Worm (Caenorhabditis elegans) whole organism, L4 larva: Measurements from ENCODE around the gene F42A6.1.

Source experiments
- D1046.2 ChIP-seq: fragments of 200-800 bp; sonication (Bioruptor generic); IDR thresholded peaks from 2 replicates; pipeline ENCODE4 v1.3.6; 2022; ENCODE audit warnings: missing genetic modification characterization, missing compliant biosample characterization
- T26A8.4 ChIP-seq: fragments of 200-800 bp; sonication (Bioruptor generic); IDR thresholded peaks from 2 replicates; pipeline ENCODE4 v1.3.6; 2022; ENCODE audit warnings: missing genetic modification characterization, missing compliant biosample characterization
- Y105C5A.15 ChIP-seq: fragments of 200-800 bp; sonication (Bioruptor generic); IDR thresholded peaks from 2 replicates; pipeline ENCODE4 v1.3.6; 2022; ENCODE audit warnings: missing genetic modification characterization, missing compliant biosample characterization
- Y5F2A.4 ChIP-seq: fragments of 200-800 bp; sonication (Bioruptor generic); optimal IDR thresholded peaks from 2 replicates; lab custom pipeline; 2018; ENCODE audit warnings: mild to moderate bottlenecking, missing genetic modification characterization, missing compliant biosample characterization
- ZK546.5 ChIP-seq, 2 experiments: sonication (generic microtip); optimal IDR thresholded peaks; 2 replicates each; lab custom pipeline; 2017; ENCODE audit warnings: missing biosample characterization in 2 of 2, missing genetic modification characterization in 2 of 2
- aha-1 ChIP-seq: fragments of 150-350 bp; peaks from one replicate; lab custom pipeline; 2014; ENCODE audit warnings: missing biosample characterization, missing genetic modification characterization
- ama-1 ChIP-seq: fragments of 150-350 bp; optimal IDR thresholded peaks from 2 replicates; lab custom pipeline; 2014; ENCODE audit warnings: inconsistent platforms, mixed read lengths
- arid-1 ChIP-seq: fragments of 200-800 bp; sonication (Bioruptor generic); conservative IDR thresholded peaks from 2 replicates; pipeline ENCODE4 v1.3.6; 2022; ENCODE audit warnings: missing genetic modification reagents, missing genetic modification characterization, missing compliant biosample characterization
- attf-4 ChIP-seq: sonication (generic microtip); optimal IDR thresholded peaks from 3 replicates; lab custom pipeline; 2017; ENCODE audit warnings: missing biosample characterization, missing genetic modification characterization
- ceh-32 ChIP-seq: sonication (generic microtip); optimal IDR thresholded peaks from 2 replicates; lab custom pipeline; 2016; ENCODE audit warnings: mild to moderate bottlenecking, missing genetic modification characterization, missing compliant biosample characterization; ENCODE audit not compliant: poor library complexity
- ceh-82 ChIP-seq: sonication (generic microtip); optimal IDR thresholded peaks from 2 replicates; lab custom pipeline; 2017; ENCODE audit warnings: missing biosample characterization, missing genetic modification characterization
- ces-1 ChIP-seq: fragments of 150-350 bp; sonication (generic microtip); optimal IDR thresholded peaks from 4 replicates; lab custom pipeline; 2014; ENCODE audit warnings: missing biosample characterization, missing genetic modification reagents, missing genetic modification characterization
- ctbp-1 ChIP-seq: fragments of 200-800 bp; sonication (Bioruptor generic); IDR thresholded peaks from 2 replicates; pipeline ENCODE4 v1.3.6; 2022; ENCODE audit warnings: missing genetic modification reagents, missing genetic modification characterization, missing compliant biosample characterization
- daf-16 ChIP-seq, 3 experiments: sonication (generic microtip); optimal IDR thresholded peaks; 2 replicates each; lab custom pipeline; 2016 to 2017; ENCODE audit warnings: missing genetic modification characterization in 3 of 3, missing genetic modification reagents in 3 of 3, mild to moderate bottlenecking in 2 of 3, missing compliant biosample characterization in 2 of 3, missing biosample characterization in 1 of 3, moderate library complexity in 1 of 3
- dmd-9 ChIP-seq: fragments of 200-800 bp; sonication (Bioruptor generic); IDR thresholded peaks from 2 replicates; pipeline ENCODE4 v1.3.6; 2022; ENCODE audit warnings: missing genetic modification reagents, missing genetic modification characterization, missing compliant biosample characterization
- dve-1 ChIP-seq: sonication (generic microtip); optimal IDR thresholded peaks from 2 replicates; lab custom pipeline; 2017; ENCODE audit warnings: antibody characterized with exemption, mild to moderate bottlenecking, missing genetic modification characterization, missing compliant biosample characterization; ENCODE audit not compliant: insufficient read depth
- egl-43 ChIP-seq: fragments of 200-800 bp; sonication (Bioruptor generic); IDR thresholded peaks from 2 replicates; pipeline ENCODE4 v1.3.6; 2022; ENCODE audit warnings: missing genetic modification reagents, missing genetic modification characterization, missing compliant biosample characterization
- gei-8 ChIP-seq: fragments of 200-800 bp; sonication (Bioruptor generic); optimal IDR thresholded peaks from 2 replicates; lab custom pipeline; 2018; ENCODE audit warnings: mild to moderate bottlenecking, missing genetic modification characterization, missing compliant biosample characterization
- hif-1 ChIP-seq, 2 experiments: sonication (generic microtip); optimal IDR thresholded peaks; 2 replicates each; lab custom pipeline; 2016 to 2017; ENCODE audit warnings: missing compliant biosample characterization in 2 of 2, missing genetic modification characterization in 2 of 2, missing genetic modification reagents in 2 of 2, missing genotype in 2 of 2, mild to moderate bottlenecking in 1 of 2
- hlh-30 ChIP-seq: sonication (generic microtip); optimal IDR thresholded peaks from 2 replicates; lab custom pipeline; 2017; ENCODE audit warnings: antibody characterized with exemption, mild to moderate bottlenecking, missing genetic modification characterization, missing compliant biosample characterization; ENCODE audit not compliant: insufficient read depth
- hmg-1.1 ChIP-seq: fragments of 200-800 bp; sonication (Bioruptor generic); IDR thresholded peaks from 2 replicates; pipeline ENCODE4 v1.3.6; 2022; ENCODE audit warnings: missing genetic modification reagents, missing genetic modification characterization, missing compliant biosample characterization
- lin-1 ChIP-seq: fragments of 200-800 bp; sonication (Bioruptor generic); IDR thresholded peaks from 2 replicates; pipeline ENCODE4 v1.3.6; 2022; ENCODE audit warnings: missing genetic modification reagents, missing genetic modification characterization, missing compliant biosample characterization
- lin-13 ChIP-seq: fragments of 150-350 bp; optimal IDR thresholded peaks from 2 replicates; lab custom pipeline; 2014; ENCODE audit warnings: missing biosample characterization, missing genetic modification reagents, missing genetic modification characterization
- lin-38 ChIP-seq: fragments of 200-800 bp; sonication (Bioruptor generic); IDR thresholded peaks from 2 replicates; pipeline ENCODE4 v1.3.6; 2022; ENCODE audit warnings: missing genetic modification reagents, missing genetic modification characterization, missing compliant biosample characterization
- lin-39 ChIP-seq: fragments of 150-350 bp; optimal IDR thresholded peaks from 2 replicates; lab custom pipeline; 2014; ENCODE audit warnings: missing biosample characterization, missing genetic modification reagents, missing genetic modification characterization
- lsy-2 ChIP-seq, 2 experiments: fragments of 150-350 bp in 1 of 2; sonication (generic microtip) in 1 of 2; optimal IDR thresholded peaks; 2 replicates each; lab custom pipeline; 2014 to 2017; ENCODE audit warnings: missing biosample characterization in 2 of 2, missing genetic modification characterization in 2 of 2
- madf-5 ChIP-seq, 2 experiments: fragments of 200-800 bp; sonication (Bioruptor generic); IDR thresholded peaks; 2 replicates each; pipeline ENCODE4 v1.3.6; 2022; ENCODE audit warnings: missing compliant biosample characterization in 2 of 2, missing genetic modification characterization in 2 of 2
- madf-9 ChIP-seq: fragments of 200-800 bp; sonication (Bioruptor generic); conservative IDR thresholded peaks from 2 replicates; pipeline ENCODE4 v1.3.6; 2022; ENCODE audit warnings: missing genetic modification reagents, missing genetic modification characterization, missing compliant biosample characterization
- mdt-29 ChIP-seq: fragments of 200-800 bp; sonication (Bioruptor generic); IDR thresholded peaks from 2 replicates; pipeline ENCODE4 v1.3.6; 2022; ENCODE audit warnings: missing genetic modification reagents, missing genetic modification characterization, missing compliant biosample characterization
- nhr-102 ChIP-seq: sonication (generic microtip); optimal IDR thresholded peaks from 2 replicates; lab custom pipeline; 2016; ENCODE audit warnings: mild to moderate bottlenecking, missing genetic modification characterization, moderate library complexity, missing compliant biosample characterization
- nhr-111 ChIP-seq: fragments of 200-800 bp; sonication (Bioruptor generic); optimal IDR thresholded peaks from 2 replicates; lab custom pipeline; 2018; ENCODE audit warnings: mild to moderate bottlenecking, missing genetic modification characterization, missing compliant biosample characterization
- nhr-25 ChIP-seq: sonication (generic microtip); optimal IDR thresholded peaks from 2 replicates; lab custom pipeline; 2017; ENCODE audit warnings: missing genetic modification characterization, mild to moderate bottlenecking, missing compliant biosample characterization, antibody characterized with exemption, moderate library complexity, borderline replicate concordance; ENCODE audit not compliant: insufficient read depth
- nhr-48 ChIP-seq: sonication (generic microtip); optimal IDR thresholded peaks from 2 replicates; lab custom pipeline; 2016; ENCODE audit warnings: mild to moderate bottlenecking, missing genetic modification characterization, missing compliant biosample characterization
- nhr-76 ChIP-seq: fragments of 150-350 bp; optimal IDR thresholded peaks from 2 replicates; lab custom pipeline; 2014; ENCODE audit warnings: missing biosample characterization, missing genetic modification characterization
- nhr-77 ChIP-seq: fragments of 150-350 bp; optimal IDR thresholded peaks from 2 replicates; lab custom pipeline; 2014; ENCODE audit warnings: missing biosample characterization, missing genetic modification characterization
- pha-4 ChIP-seq, 2 experiments: fragments of 150-350 bp in 1 of 2; fragments of 200-800 bp in 1 of 2; sonication (Bioruptor generic) in 1 of 2; IDR thresholded peaks in 1 of 2; optimal IDR thresholded peaks in 1 of 2; 2 replicates each; pipeline versions ENCODE4 v1.3.6 to Lab custom; 2014 to 2022; ENCODE audit warnings: missing genetic modification characterization in 2 of 2, missing genetic modification reagents in 2 of 2, missing biosample characterization in 1 of 2, missing compliant biosample characterization in 1 of 2
- pqm-1 ChIP-seq: sonication (generic microtip); optimal IDR thresholded peaks from 2 replicates; lab custom pipeline; 2017; ENCODE audit warnings: missing biosample characterization, missing genetic modification characterization
- saeg-2 ChIP-seq: fragments of 200-800 bp; sonication (Bioruptor generic); IDR thresholded peaks from 2 replicates; pipeline ENCODE4 v1.3.6; 2022; ENCODE audit warnings: missing genetic modification reagents, missing genetic modification characterization, missing compliant biosample characterization
- set-16 ChIP-seq: fragments of 200-800 bp; sonication (Bioruptor generic); IDR thresholded peaks from 2 replicates; pipeline ENCODE4 v1.3.6; 2022; ENCODE audit warnings: missing genetic modification reagents, missing genetic modification characterization, missing compliant biosample characterization
- skn-1 ChIP-seq: fragments of 150-350 bp; optimal IDR thresholded peaks from 2 replicates; lab custom pipeline; 2014; ENCODE audit warnings: missing biosample characterization, missing genetic modification characterization
- spr-1 ChIP-seq: sonication (generic microtip); optimal IDR thresholded peaks from 2 replicates; lab custom pipeline; 2016; ENCODE audit warnings: mild to moderate bottlenecking, missing genetic modification characterization, missing compliant biosample characterization
- spr-3 ChIP-seq: fragments of 200-800 bp; sonication (Bioruptor generic); optimal IDR thresholded peaks from 2 replicates; lab custom pipeline; 2018; ENCODE audit warnings: mild to moderate bottlenecking, missing genetic modification characterization, missing compliant biosample characterization
- unc-39 ChIP-seq: sonication (generic microtip); optimal IDR thresholded peaks from 2 replicates; lab custom pipeline; 2017; ENCODE audit warnings: missing biosample characterization, missing genetic modification characterization
- unc-62 ChIP-seq, 3 experiments: fragments of 150-350 bp in 1 of 3; sonication (generic microtip); optimal IDR thresholded peaks in 2 of 3; peaks in 1 of 3; 1 replicate in 1 of 3; 2 replicates in 2 of 3; lab custom pipeline; 2014 to 2017; ENCODE audit warnings: missing biosample characterization in 3 of 3, missing genetic modification characterization in 3 of 3, missing genetic modification reagents in 3 of 3, missing genotype in 1 of 3
- zag-1 ChIP-seq: fragments of 150-350 bp; optimal IDR thresholded peaks from 2 replicates; lab custom pipeline; 2014; ENCODE audit warnings: missing biosample characterization, missing genetic modification characterization
- zip-2 ChIP-seq: fragments of 150-350 bp; optimal IDR thresholded peaks from 2 replicates; lab custom pipeline; 2014; ENCODE audit warnings: missing biosample characterization, missing genetic modification characterization
- ztf-11 ChIP-seq: fragments of 150-350 bp; optimal IDR thresholded peaks from 2 replicates; lab custom pipeline; 2014; ENCODE audit warnings: missing biosample characterization, missing genetic modification characterization
- ztf-7 ChIP-seq: fragments of 150-350 bp; optimal IDR thresholded peaks from 2 replicates; lab custom pipeline; 2014; ENCODE audit warnings: missing biosample characterization, missing genetic modification characterization

Gene F42A6.1

ce11 chrIV:3336585-3336984 lies 18.3 kb upstream of the F42A6.1 start, which contains the start of gene F42A6.6 (continued):
- TF ChIP-seq lin-38 (GFP tag; lab: Robert Waterston, UW) (peak; percentile 84), skn-1 (tag; lab: Kevin White, UChicago) (no peak), zag-1 (tag; lab: Kevin White, UChicago) (no peak), arid-1 (GFP tag; lab: Robert Waterston, UW) (peak; percentile 91), ZK546.5 (tag; optimal IDR thresholded peaks at IDR 0.05; lab: Kevin White, UChicago) (no peak), Y5F2A.4 (GFP tag; lab: Kevin White, UChicago) (peak; percentile 77), mdt-29 (GFP tag; lab: Robert Waterston, UW) (0 out of 2 replicates have a peak, but pooled peaks have one; percentile 35), lsy-2 (tag; optimal IDR thresholded peaks at IDR 0.05; lab: Kevin White, UChicago) (peak in 1 of 2 experiments; percentile 53), nhr-76 (tag; lab: Kevin White, UChicago) (no peak), set-16 (no peak; the same call in 1 of the 2 replicates), dve-1 (tag; lab: Kevin White, UChicago) (peak; percentile 34), ceh-82 (tag; lab: Kevin White, UChicago) (no peak), nhr-25 (peak; percentile 50), hmg-1.1 (GFP tag; lab: Robert Waterston, UW) (no peak), ama-1 (lab: Kevin White, UChicago) (peak; percentile 83), ztf-7 (tag; lab: Kevin White, UChicago) (no peak), nhr-48 (tag; lab: Kevin White, UChicago) (no peak), saeg-2 (peak; percentile 63; the same call in 1 of the 2 replicates), T26A8.4 (peak; percentile 87), ces-1 (GFP tag; lab: Kevin White, UChicago) (no peak), spr-3 (GFP tag; lab: Kevin White, UChicago) (peak; percentile 46), madf-5 (GFP tag; IDR thresholded peaks at IDR 0.05; lab: Robert Waterston, UW) (0 out of 4 replicates have a peak, but pooled peaks have one; percentile 25 to 51), madf-9 (no peak), pha-4 (GFP tag; IDR thresholded peaks at IDR 0.05; lab: Robert Waterston, UW) (peak; percentile 87), pha-4 (tag; optimal IDR thresholded peaks at IDR 0.05; lab: Kevin White, UChicago) (no peak), hlh-30 (no peak), nhr-102 (tag; lab: Kevin White, UChicago) (peak; percentile 62), Y105C5A.15 (peak; percentile 60), daf-16 (GFP tag; optimal IDR thresholded peaks at IDR 0.05; lab: Kevin White, UChicago) (peak in 1 of 2 experiments; percentile 22), daf-16 (tag; optimal IDR thresholded peaks at IDR 0.05; lab: Kevin White, UChicago) (peak; percentile 30), lin-13 (GFP tag; lab: Kevin White, UChicago) (peak; percentile 52), nhr-77 (tag; lab: Kevin White, UChicago) (peak; percentile 20)

ce11 chrIV:3337275-3337674 lies 17.6 kb upstream of the F42A6.1 start:
- TF ChIP-seq ceh-32 (tag; lab: Kevin White, UChicago) (no peak), nhr-76 (tag; lab: Kevin White, UChicago) (no peak), pqm-1 (tag; lab: Kevin White, UChicago) (no peak), aha-1 (peak; percentile 24), spr-3 (GFP tag; lab: Kevin White, UChicago) (no peak), set-16 (peak; percentile 99), dve-1 (tag; lab: Kevin White, UChicago) (no peak), D1046.2 (GFP tag; lab: Robert Waterston, UW) (no peak), saeg-2 (no peak), egl-43 (GFP tag; lab: Robert Waterston, UW) (peak; percentile 61; the same call in 1 of the 2 replicates), dmd-9 (no peak), hif-1 (tag; optimal IDR thresholded peaks at IDR 0.05; lab: Kevin White, UChicago) (no peak), gei-8 (GFP tag; lab: Kevin White, UChicago) (no peak), unc-39 (tag; lab: Kevin White, UChicago) (no peak), nhr-48 (tag; lab: Kevin White, UChicago) (no peak), zip-2 (tag; lab: Kevin White, UChicago) (no peak), ctbp-1 (GFP tag; lab: Robert Waterston, UW) (no peak), lin-1 (GFP tag; lab: Robert Waterston, UW) (no peak), nhr-111 (GFP tag; lab: Kevin White, UChicago) (no peak), unc-62 (GFP tag; optimal IDR thresholded peaks at IDR 0.05 in 1 of 2; lab: Kevin White, UChicago) (peak in 1 of 2 experiments; percentile 9), unc-62 (tag; optimal IDR thresholded peaks at IDR 0.05; lab: Kevin White, UChicago) (no peak), spr-1 (tag; lab: Kevin White, UChicago) (no peak), ztf-7 (tag; lab: Kevin White, UChicago) (no peak), lin-39 (tag; lab: Kevin White, UChicago) (no peak), madf-9 (no peak), ztf-11 (no peak), attf-4 (tag; lab: Kevin White, UChicago) (no peak)
